Worm (Caenorhabditis elegans) whole organism, young adult: ENCODE results near the gene E02H4.6.

ENCODE experiments used
- B0035.1 ChIP-seq: sonication (generic microtip); optimal IDR thresholded peaks from 2 replicates; lab custom pipeline; 2016; ENCODE audit warnings: missing genetic modification characterization, mild to moderate bottlenecking, missing compliant biosample characterization, missing genotype, missing genetic modification reagents
- D2030.7 ChIP-seq: fragments of 200-800 bp; sonication (Bioruptor generic); IDR thresholded peaks from 2 replicates; pipeline ENCODE4 v1.3.6; 2022; ENCODE audit warnings: missing genetic modification reagents, missing genetic modification characterization, missing compliant biosample characterization
- F22D6.2 ChIP-seq: sonication (generic microtip); optimal IDR thresholded peaks from 2 replicates; lab custom pipeline; 2016; ENCODE audit warnings: mild to moderate bottlenecking, missing genetic modification characterization, missing compliant biosample characterization
- F37B4.10 ChIP-seq: fragments of 200-800 bp; sonication (Bioruptor generic); IDR thresholded peaks from 2 replicates; pipeline ENCODE4 v1.3.6; 2022; ENCODE audit warnings: missing genetic modification characterization, missing compliant biosample characterization
- F39B2.1 ChIP-seq: fragments of 200-800 bp; sonication (Bioruptor generic); IDR thresholded peaks from 2 replicates; pipeline ENCODE4 v1.3.6; 2022; ENCODE audit warnings: missing genetic modification reagents, missing genetic modification characterization, missing compliant biosample characterization
- F52B5.7 ChIP-seq: sonication (generic microtip); optimal IDR thresholded peaks from 2 replicates; lab custom pipeline; 2016; ENCODE audit warnings: mild to moderate bottlenecking, missing genetic modification characterization, missing compliant biosample characterization
- T07F8.4 ChIP-seq: sonication (generic microtip); optimal IDR thresholded peaks from 2 replicates; lab custom pipeline; 2016; ENCODE audit warnings: mild to moderate bottlenecking, missing genetic modification characterization, moderate library complexity, missing compliant biosample characterization
- aptf-3 ChIP-seq: fragments of 200-800 bp; sonication (Bioruptor generic); IDR thresholded peaks from 2 replicates; pipeline ENCODE4 v1.3.6; 2022; ENCODE audit warnings: missing genetic modification characterization, missing compliant biosample characterization
- atf-7 ChIP-seq: sonication (generic microtip); optimal IDR thresholded peaks from 2 replicates; lab custom pipeline; 2017; ENCODE audit warnings: mild to moderate bottlenecking, missing genetic modification characterization, missing compliant biosample characterization
- bed-2 ChIP-seq: fragments of 200-800 bp; sonication (Bioruptor generic); IDR thresholded peaks from 2 replicates; pipeline ENCODE4 v1.3.6; 2022; ENCODE audit warnings: missing genetic modification reagents, missing genetic modification characterization, missing compliant biosample characterization
- cebp-2 ChIP-seq: fragments of 200-800 bp; sonication (Bioruptor generic); IDR thresholded peaks from 2 replicates; pipeline ENCODE4 v1.3.6; 2022; ENCODE audit warnings: missing genetic modification characterization, missing compliant biosample characterization
- ceh-58 ChIP-seq: fragments of 200-800 bp; sonication (Bioruptor generic); IDR thresholded peaks from 2 replicates; pipeline ENCODE4 v1.3.6; 2022; ENCODE audit warnings: missing genetic modification characterization, missing compliant biosample characterization
- chd-7 ChIP-seq: sonication (generic microtip); optimal IDR thresholded peaks from 2 replicates; lab custom pipeline; 2016; ENCODE audit warnings: mild to moderate bottlenecking, missing genetic modification characterization, moderate library complexity, missing compliant biosample characterization
- dox-1 ChIP-seq: fragments of 200-800 bp; sonication (Bioruptor generic); IDR thresholded peaks from 2 replicates; pipeline ENCODE4 v1.3.6; 2022; ENCODE audit warnings: missing genetic modification reagents, missing genetic modification characterization, missing compliant biosample characterization
- dpl-1 ChIP-seq: fragments of 150-350 bp; optimal IDR thresholded peaks from 2 replicates; lab custom pipeline; 2014; ENCODE audit warnings: missing biosample characterization, missing genetic modification reagents, missing genetic modification characterization
- efl-1 ChIP-seq: fragments of 150-350 bp; optimal IDR thresholded peaks from 2 replicates; lab custom pipeline; 2014; ENCODE audit warnings: missing biosample characterization, missing genetic modification reagents, missing genetic modification characterization
- egl-44 ChIP-seq: fragments of 200-800 bp; sonication (Bioruptor generic); IDR thresholded peaks from 2 replicates; pipeline ENCODE4 v1.3.6; 2022; ENCODE audit warnings: missing genetic modification reagents, missing genetic modification characterization, missing compliant biosample characterization
- gei-17 ChIP-seq: fragments of 200-800 bp; sonication (Bioruptor generic); optimal IDR thresholded peaks from 2 replicates; lab custom pipeline; 2018; ENCODE audit warnings: mild to moderate bottlenecking, missing genetic modification characterization, missing compliant biosample characterization
- hlh-12 ChIP-seq: sonication (generic microtip); optimal IDR thresholded peaks from 2 replicates; lab custom pipeline; 2016; ENCODE audit warnings: missing genetic modification characterization, missing compliant biosample characterization
- hmg-1.2 ChIP-seq: fragments of 200-800 bp; sonication (Bioruptor generic); IDR thresholded peaks from 2 replicates; pipeline ENCODE4 v1.3.6; 2022; ENCODE audit warnings: missing genetic modification reagents, missing genetic modification characterization, missing compliant biosample characterization
- lag-1 ChIP-seq: fragments of 200-800 bp; sonication (Bioruptor generic); IDR thresholded peaks from 2 replicates; pipeline ENCODE4 v1.3.6; 2022; ENCODE audit warnings: missing genetic modification reagents, missing genetic modification characterization, missing compliant biosample characterization
- lin-26 ChIP-seq: fragments of 200-800 bp; sonication (Bioruptor generic); IDR thresholded peaks from 2 replicates; pipeline ENCODE4 v1.3.6; 2022; ENCODE audit warnings: missing genetic modification reagents, missing genetic modification characterization, missing compliant biosample characterization
- madf-10 ChIP-seq: sonication (generic microtip); optimal IDR thresholded peaks from 2 replicates; lab custom pipeline; 2016; ENCODE audit warnings: mild to moderate bottlenecking, missing genetic modification characterization, missing compliant biosample characterization
- madf-3 ChIP-seq: fragments of 200-800 bp; sonication (Bioruptor generic); IDR thresholded peaks from 2 replicates; pipeline ENCODE4 v1.3.6; 2022; ENCODE audit warnings: missing genetic modification reagents, missing genetic modification characterization, missing compliant biosample characterization
- madf-6 ChIP-seq: fragments of 200-800 bp; sonication (Bioruptor generic); IDR thresholded peaks from 2 replicates; pipeline ENCODE4 v1.3.6; 2022; ENCODE audit warnings: missing genetic modification reagents, missing genetic modification characterization, missing compliant biosample characterization
- madf-8 ChIP-seq: fragments of 200-800 bp; sonication (Bioruptor generic); conservative IDR thresholded peaks from 2 replicates; pipeline ENCODE4 v1.3.6; 2022; ENCODE audit warnings: missing genetic modification reagents, missing genetic modification characterization, missing compliant biosample characterization
- mxl-1 ChIP-seq: sonication (generic microtip); optimal IDR thresholded peaks from 2 replicates; lab custom pipeline; 2016; ENCODE audit warnings: missing genetic modification characterization, missing compliant biosample characterization
- nfyb-1 ChIP-seq: fragments of 200-800 bp; sonication (Bioruptor generic); IDR thresholded peaks from 2 replicates; pipeline ENCODE4 v1.3.6; 2022; ENCODE audit warnings: missing genetic modification reagents, missing genetic modification characterization, missing compliant biosample characterization
- nhr-80 ChIP-seq: sonication (generic microtip); optimal IDR thresholded peaks from 2 replicates; lab custom pipeline; 2016; ENCODE audit warnings: missing genetic modification characterization, missing compliant biosample characterization
- rcor-1 ChIP-seq: fragments of 200-800 bp; sonication (Bioruptor generic); IDR thresholded peaks from 2 replicates; pipeline ENCODE4 v1.3.6; 2022; ENCODE audit warnings: missing genetic modification reagents, missing genetic modification characterization, missing compliant biosample characterization
- rpc-1 ChIP-seq, 2 experiments: fragments of 150-350 bp in 1 of 2; sonication (generic microtip) in 1 of 2; optimal IDR thresholded peaks; 2 replicates each; lab custom pipeline; 2014 to 2018; ENCODE audit warnings: missing biosample characterization in 1 of 2, missing genetic modification characterization in 1 of 2, missing genetic modification reagents in 1 of 2, missing genotype in 1 of 2
- tbp1 ChIP-seq: fragments of 200-800 bp; sonication (Bioruptor generic); optimal IDR thresholded peaks from 2 replicates; lab custom pipeline; 2018; ENCODE audit warnings: mild to moderate bottlenecking, missing genetic modification characterization, missing compliant biosample characterization
- xnd-1 ChIP-seq: sonication (generic microtip); optimal IDR thresholded peaks from 2 replicates; lab custom pipeline; 2016; ENCODE audit warnings: missing genotype, missing genetic modification reagents, missing genetic modification characterization, missing compliant biosample characterization
- ztf-18 ChIP-seq: sonication (generic microtip); optimal IDR thresholded peaks from 2 replicates; lab custom pipeline; 2016; ENCODE audit warnings: missing genotype, mild to moderate bottlenecking, missing genetic modification characterization, missing compliant biosample characterization

Gene E02H4.6

DNA sequence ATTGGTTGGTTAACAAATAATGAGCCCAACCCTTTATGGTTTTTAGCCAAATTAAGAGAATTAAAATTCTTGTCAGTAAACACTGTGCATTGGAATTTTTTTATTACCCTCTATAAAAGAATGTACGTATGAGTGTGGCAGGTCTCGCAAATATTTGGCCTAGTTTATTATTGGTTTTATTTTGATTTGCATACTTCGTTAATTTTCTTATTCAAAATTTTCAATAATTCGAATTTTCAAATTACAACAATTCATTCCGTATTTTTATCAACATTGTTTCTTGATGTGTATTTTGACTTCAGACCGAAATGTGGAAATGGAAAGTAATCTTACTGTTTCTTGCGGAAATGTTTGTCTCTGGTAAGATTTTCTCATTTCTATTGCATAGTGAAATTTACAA lies 5.7 kb upstream of the E02H4.6 start, which contains the start of gene E02H4.4:
TSS of gene E02H4.4 (plus strand) at position 301 of the 400 bp plus-strand sequence.
- no peak for TF ChIP-seq gei-17
- no peak for TF ChIP-seq madf-3 (GFP tag; lab: Robert Waterston, UW)
- TF ChIP-seq hmg-1.2 (GFP tag; lab: Robert Waterston, UW) = no peak
- TF ChIP-seq aptf-3 (GFP tag; lab: Robert Waterston, UW) = no peak
- TF ChIP-seq tbp1 (GFP tag; lab: Kevin White, UChicago) = no peak

DNA sequence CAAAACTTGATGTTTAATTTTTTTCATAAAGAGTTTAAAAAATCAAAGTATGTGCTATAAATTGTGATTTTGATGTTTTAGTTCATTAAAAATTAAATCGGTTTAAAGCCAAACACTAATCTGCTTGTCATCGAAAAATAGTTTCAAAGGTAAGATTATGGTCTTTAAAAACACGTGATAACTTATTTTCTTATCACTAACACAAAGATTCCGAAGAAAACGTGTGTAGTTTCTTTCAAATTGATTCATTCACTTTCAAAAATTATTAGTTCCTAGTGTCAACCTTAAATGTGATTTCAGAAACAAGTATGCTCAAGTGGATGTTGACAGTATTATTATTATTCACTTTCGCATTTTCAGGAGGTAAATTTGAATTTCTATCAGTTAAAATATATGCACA lies 4.0 kb upstream of the E02H4.6 start, which contains the start of gene E02H4.7:
TSS of gene E02H4.7 (plus strand) at position 301 of the 400 bp plus-strand sequence.
- TF ChIP-seq F39B2.1 (no peak), bed-2 (no peak), F37B4.10 (GFP tag; lab: Robert Waterston, UW) (no peak), ceh-58 (GFP tag; lab: Robert Waterston, UW) (no peak)
- TF ChIP-seq, all 124 proteins: peak for 0

DNA sequence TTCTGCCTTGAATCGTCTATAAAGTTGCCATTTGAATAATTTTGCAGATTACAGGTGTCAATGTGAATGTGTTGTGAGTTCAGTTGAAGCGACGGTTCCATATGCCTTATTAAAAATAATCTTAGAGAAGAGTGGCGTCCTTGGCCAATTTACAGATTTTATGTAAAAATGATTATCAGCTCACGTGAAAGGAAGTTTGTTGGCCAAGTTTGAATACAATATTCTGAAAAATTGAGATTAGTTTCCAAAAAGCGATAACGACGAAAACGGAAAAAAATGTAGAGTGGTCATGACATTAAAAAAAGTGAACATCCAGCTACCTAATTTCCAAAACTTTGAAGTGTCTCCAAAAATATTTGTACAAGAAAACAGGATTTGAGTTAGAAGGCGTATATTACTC lies 3.1 kb upstream of the E02H4.6 start, which contains the start of gene E02H4.5:
TSS of gene E02H4.5 (minus strand) at position 101 of the 400 bp plus-strand sequence.
- TF ChIP-seq B0035.1 = no peak
- no peak for TF ChIP-seq hmg-1.2 (GFP tag; lab: Robert Waterston, UW)
- TF ChIP-seq madf-10 (tag; lab: Kevin White, UChicago) = no peak
- TF ChIP-seq lin-26 (GFP tag; lab: Robert Waterston, UW) = no peak
- no peak for TF ChIP-seq chd-7 (tag; lab: Kevin White, UChicago)
- no peak for TF ChIP-seq ztf-18
- no peak for TF ChIP-seq F22D6.2
- no peak for TF ChIP-seq nhr-80
- no peak for TF ChIP-seq hlh-12 (tag; lab: Kevin White, UChicago)
- TF ChIP-seq egl-44 (GFP tag; lab: Robert Waterston, UW) = no peak
- no peak for TF ChIP-seq rcor-1 (GFP tag; lab: Robert Waterston, UW)
- no peak for TF ChIP-seq cebp-2 (GFP tag; lab: Robert Waterston, UW)
- TF ChIP-seq atf-7 (tag; lab: Kevin White, UChicago) = no peak
- TF ChIP-seq T07F8.4 (tag; lab: Kevin White, UChicago) = no peak
- no peak for TF ChIP-seq F52B5.7 (tag; lab: Kevin White, UChicago)
- TF ChIP-seq mxl-1 (tag; lab: Kevin White, UChicago) = no peak

DNA sequence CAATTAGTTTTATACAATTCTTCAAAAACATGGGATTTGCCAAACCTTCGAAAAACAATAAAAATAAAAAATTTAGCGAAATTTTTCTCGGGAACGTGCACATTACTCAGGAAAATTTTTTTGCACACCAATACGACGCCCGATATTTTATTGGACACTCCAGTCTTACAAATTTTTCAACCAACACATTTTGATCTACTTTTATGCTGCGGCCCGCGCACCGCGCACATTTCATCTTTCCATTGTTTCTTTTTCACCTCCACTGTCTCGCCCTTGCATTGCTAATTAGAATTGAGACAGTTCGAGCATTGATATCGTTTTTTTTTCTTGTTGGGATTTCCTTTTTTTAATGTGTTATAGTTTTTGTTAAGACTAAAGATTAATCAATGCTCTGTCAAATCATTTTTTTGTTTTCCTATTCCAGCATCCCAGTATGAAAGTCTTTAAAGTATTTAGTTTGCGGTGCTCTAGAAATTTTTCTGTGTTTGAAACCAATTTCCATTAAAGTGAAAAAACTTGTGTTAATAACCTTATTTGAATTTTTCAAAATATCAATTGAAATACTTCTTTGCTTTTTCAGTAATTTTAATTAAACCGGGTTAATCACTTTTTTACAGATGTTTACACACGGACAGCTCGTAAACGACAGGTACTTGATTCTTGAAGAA lies 4.4 kb downstream of the E02H4.6 start, which contains the start of gene K04C1.5:
TSS of gene K04C1.5 (plus strand) at position 618 of the 668 bp plus-strand sequence.
- TF ChIP-seq rpc-1 (optimal IDR thresholded peaks at IDR 0.05; lab: Kevin White, UChicago) (no peak), rpc-1 (tag; optimal IDR thresholded peaks at IDR 0.05; lab: Kevin White, UChicago) (no peak), madf-6 (peak; percentile 77), lag-1 (GFP tag; lab: Robert Waterston, UW) (no peak), xnd-1 (tag; lab: Kevin White, UChicago) (peak; percentile 17), D2030.7 (GFP tag; lab: Robert Waterston, UW) (peak; percentile 28; the same call in 1 of the 2 replicates), dpl-1 (GFP tag; lab: Kevin White, UChicago) (peak; percentile 48), madf-8 (peak; percentile 56; the same call in 1 of the 2 replicates), dox-1 (GFP tag; lab: Robert Waterston, UW) (no peak), efl-1 (GFP tag; lab: Kevin White, UChicago) (peak; percentile 77), nfyb-1 (GFP tag; lab: Robert Waterston, UW) (no peak)
